Worm (Caenorhabditis elegans) whole organism, midembryonic: ENCODE results near the gene K09C4.2.

Experiments used
- klf-2 ChIP-seq: fragments of 200-800 bp; sonication (Bioruptor generic); conservative IDR thresholded peaks from 2 replicates; pipeline ENCODE4 v1.3.6; 2022; ENCODE audit warnings: missing genetic modification reagents, missing genetic modification characterization, missing compliant biosample characterization
- ref-1 ChIP-seq: fragments of 200-800 bp; sonication (Bioruptor generic); conservative IDR thresholded peaks from 2 replicates; pipeline ENCODE4 v1.3.6; 2022; ENCODE audit warnings: missing genetic modification reagents, missing genetic modification characterization, missing compliant biosample characterization

- TF ChIP-seq ref-1 (GFP tag; lab: Robert Waterston, UW) (no peak), klf-2 (GFP tag; lab: Robert Waterston, UW) (no peak)
Observed at ce11 chrX:3339882-3340281, 43.6 kb downstream of the K09C4.2 start.
